Fruit fly (Drosophila melanogaster) whole organism, embryonic: Measurements from ENCODE around the gene CG33288.
A peak's percentile ranks its signal among the peaks of the same experiment; 100 is the strongest.

ENCODE experiments used
- Atf-2 ChIP-seq: fragments of 200-800 bp; sonication (Bioruptor generic); optimal IDR thresholded peaks from 2 replicates; lab custom pipeline; 2016; ENCODE audit warnings: missing biosample characterization, missing genetic modification characterization
- BEAF-32 ChIP-seq: fragments of 200-800 bp; sonication (Bioruptor generic); optimal IDR thresholded peaks from 3 replicates; lab custom pipeline; 2017; ENCODE audit warnings: missing biosample characterization, missing genetic modification characterization, mild to moderate bottlenecking, moderate library complexity, missing genetic modification reagents
- CG10267 ChIP-seq: fragments of 200-800 bp; sonication (Bioruptor generic); optimal IDR thresholded peaks from 2 replicates; lab custom pipeline; 2018; ENCODE audit warnings: missing biosample characterization, mild to moderate bottlenecking, missing genetic modification characterization, moderate library complexity
- CG10366 ChIP-seq: fragments of 200-800 bp; sonication (Bioruptor generic); IDR thresholded peaks from 2 replicates; pipeline ENCODE4 v1.3.6; 2022; ENCODE audit warnings: missing biosample characterization, missing genetic modification characterization
- CG10654 ChIP-seq: fragments of 200-800 bp; sonication (Bioruptor generic); optimal IDR thresholded peaks from 2 replicates; lab custom pipeline; 2016; ENCODE audit warnings: missing biosample characterization, missing genetic modification characterization
- CG11723 ChIP-seq: fragments of 200-800 bp; sonication (Bioruptor generic); optimal IDR thresholded peaks from 2 replicates; lab custom pipeline; 2017; ENCODE audit warnings: missing biosample characterization, mild to moderate bottlenecking, missing genetic modification characterization
- CG12104 ChIP-seq: fragments of 200-800 bp; sonication (Bioruptor generic); optimal IDR thresholded peaks from 3 replicates; lab custom pipeline; 2016; ENCODE audit warnings: missing biosample characterization, missing genetic modification characterization
- CG13296 ChIP-seq: fragments of 200-800 bp; sonication (Bioruptor generic); optimal IDR thresholded peaks from 3 replicates; lab custom pipeline; 2018; ENCODE audit warnings: missing biosample characterization, mild to moderate bottlenecking, missing genetic modification characterization
- CG14667 ChIP-seq: fragments of 200-800 bp; sonication (Bioruptor generic); IDR thresholded peaks from 2 replicates; pipeline ENCODE4 v1.3.6; 2022; ENCODE audit warnings: missing biosample characterization, missing genetic modification characterization
- CG15514 ChIP-seq: fragments of 200-800 bp; sonication (Bioruptor generic); optimal IDR thresholded peaks from 3 replicates; lab custom pipeline; 2017; ENCODE audit warnings: missing biosample characterization, missing genetic modification characterization, mild to moderate bottlenecking, moderate library complexity, missing genetic modification reagents
- CG15601 ChIP-seq: fragments of 200-800 bp; sonication (Bioruptor generic); optimal IDR thresholded peaks from 3 replicates; lab custom pipeline; 2019; ENCODE audit warnings: missing biosample characterization, mild to moderate bottlenecking, missing genetic modification characterization, moderate library complexity
- CG1603 ChIP-seq: fragments of 200-800 bp; sonication (Bioruptor generic); optimal IDR thresholded peaks from 2 replicates; lab custom pipeline; 2019; ENCODE audit warnings: missing biosample characterization, mild to moderate bottlenecking, missing genetic modification characterization, moderate library complexity
- CG18476 ChIP-seq: fragments of 200-800 bp; sonication (Bioruptor generic); optimal IDR thresholded peaks from 2 replicates; lab custom pipeline; 2016; ENCODE audit warnings: missing biosample characterization, mild to moderate bottlenecking, missing genetic modification characterization
- CG3281 ChIP-seq: fragments of 200-800 bp; sonication (Bioruptor generic); optimal IDR thresholded peaks from 3 replicates; lab custom pipeline; 2017; ENCODE audit warnings: missing biosample characterization, mild to moderate bottlenecking, missing genetic modification characterization
- CG3407 ChIP-seq: fragments of 200-800 bp; sonication (Bioruptor generic); optimal IDR thresholded peaks from 2 replicates; lab custom pipeline; 2018; ENCODE audit warnings: missing biosample characterization, mild to moderate bottlenecking, missing genetic modification characterization
- CG3726 ChIP-seq: fragments of 200-800 bp; sonication (Bioruptor generic); IDR thresholded peaks from 3 replicates; pipeline ENCODE4, ENCODE4 v1.3.6; 2022; ENCODE audit warnings: missing biosample characterization, missing genetic modification characterization
- CG4820 ChIP-seq: fragments of 200-800 bp; sonication (Bioruptor generic); optimal IDR thresholded peaks from 3 replicates; lab custom pipeline; 2016; ENCODE audit warnings: missing biosample characterization, missing genetic modification characterization
- CG6175 ChIP-seq: fragments of 200-800 bp; sonication (Bioruptor generic); IDR thresholded peaks from 3 replicates; pipeline ENCODE4 v1.3.6; 2022; ENCODE audit warnings: missing biosample characterization, missing genetic modification characterization
- CG7963 ChIP-seq: fragments of 200-800 bp; sonication (Bioruptor generic); IDR thresholded peaks from 3 replicates; pipeline ENCODE4 v1.3.6; 2022; ENCODE audit warnings: missing biosample characterization, missing genetic modification characterization; ENCODE audit not compliant: partially characterized antibody
- CG7987 ChIP-seq: fragments of 200-800 bp; sonication (Bioruptor generic); optimal IDR thresholded peaks from 2 replicates; lab custom pipeline; 2018; ENCODE audit warnings: missing biosample characterization, mild to moderate bottlenecking, missing genetic modification characterization, moderate library complexity
- CG8089 ChIP-seq: fragments of 200-800 bp; sonication (Bioruptor generic); optimal IDR thresholded peaks from 3 replicates; lab custom pipeline; 2016; ENCODE audit warnings: missing biosample characterization, missing genetic modification characterization
- CG8388 ChIP-seq: fragments of 200-800 bp; sonication (Bioruptor generic); optimal IDR thresholded peaks from 2 replicates; lab custom pipeline; 2019; ENCODE audit warnings: missing biosample characterization, mild to moderate bottlenecking, missing genetic modification characterization, moderate library complexity
- CG9727 ChIP-seq: fragments of 200-800 bp; sonication (Bioruptor generic); optimal IDR thresholded peaks from 3 replicates; lab custom pipeline; 2017; ENCODE audit warnings: missing biosample characterization, mild to moderate bottlenecking, missing genetic modification characterization
- CG9797 ChIP-seq: fragments of 200-800 bp; sonication (Bioruptor generic); optimal IDR thresholded peaks from 3 replicates; lab custom pipeline; 2018; ENCODE audit warnings: missing biosample characterization, mild to moderate bottlenecking, missing genetic modification characterization
- CHES-1-like ChIP-seq: fragments of 200-800 bp; sonication (Bioruptor generic); optimal IDR thresholded peaks from 2 replicates; lab custom pipeline; 2016; ENCODE audit warnings: missing biosample characterization, missing genetic modification characterization
- Dip2 ChIP-seq: fragments of 200-800 bp; sonication (Bioruptor generic); IDR thresholded peaks from 2 replicates; pipeline ENCODE4 v1.3.6; 2022; ENCODE audit warnings: missing biosample characterization, missing genetic modification characterization
- H15 ChIP-seq: fragments of 200-800 bp; sonication (Bioruptor generic); IDR thresholded peaks from 3 replicates; pipeline ENCODE4 v1.3.6; 2022; ENCODE audit warnings: missing biosample characterization, missing genetic modification characterization
- HHEX ChIP-seq: fragments of 200-800 bp; sonication (Bioruptor generic); optimal IDR thresholded peaks from 3 replicates; lab custom pipeline; 2017; ENCODE audit warnings: missing biosample characterization, mild to moderate bottlenecking, missing genetic modification characterization, missing genetic modification reagents
- Myb ChIP-seq: fragments of 200-800 bp; sonication (Bioruptor generic); optimal IDR thresholded peaks from 2 replicates; lab custom pipeline; 2016; ENCODE audit warnings: missing biosample characterization, missing genetic modification characterization
- NC2β ChIP-seq: fragments of 200-800 bp; sonication (Bioruptor generic); optimal IDR thresholded peaks from 2 replicates; lab custom pipeline; 2016; ENCODE audit warnings: missing biosample characterization, missing genetic modification characterization
- Pdp1 ChIP-seq, 2 experiments: fragments of 200-800 bp; sonication (Bioruptor generic); optimal IDR thresholded peaks; 3 replicates each; lab custom pipeline; 2016; ENCODE audit warnings: missing biosample characterization in 2 of 2, missing genetic modification characterization in 2 of 2, mild to moderate bottlenecking in 1 of 2, moderate library complexity in 1 of 2
- Sin3A ChIP-seq: fragments of >200 bp; optimal IDR thresholded peaks from 2 replicates; lab custom pipeline; 2018
- Sry-δ ChIP-seq: fragments of 200-800 bp; sonication (Bioruptor generic); optimal IDR thresholded peaks from 2 replicates; lab custom pipeline; 2016; ENCODE audit warnings: missing biosample characterization, missing genetic modification characterization
- Trl ChIP-seq, 3 experiments: fragments of >200 bp in 2 of 3; fragments of 200-800 bp in 1 of 3; sonication (Bioruptor generic) in 1 of 3; optimal IDR thresholded peaks; 2 replicates in 1 of 3; 3 replicates in 2 of 3; lab custom pipeline; 2016 to 2017; ENCODE audit warnings: missing biosample characterization in 1 of 3, missing genetic modification characterization in 1 of 3
- Xrp1 ChIP-seq: fragments of 200-800 bp; sonication (Bioruptor generic); IDR thresholded peaks from 2 replicates; pipeline ENCODE4 v1.3.6; 2022; ENCODE audit warnings: missing biosample characterization, missing genetic modification characterization
- cas ChIP-seq: fragments of 200-800 bp; sonication (Bioruptor generic); IDR thresholded peaks from 2 replicates; pipeline ENCODE4 v1.3.6; 2022; ENCODE audit warnings: missing biosample characterization, missing genetic modification characterization
- chn ChIP-seq: fragments of 200-800 bp; sonication (Bioruptor generic); optimal IDR thresholded peaks from 2 replicates; lab custom pipeline; 2016; ENCODE audit warnings: missing biosample characterization, missing genetic modification characterization
- ftz-f1 ChIP-seq: fragments of 200-800 bp; sonication (Bioruptor generic); optimal IDR thresholded peaks from 2 replicates; lab custom pipeline; 2016; ENCODE audit warnings: missing biosample characterization, missing genetic modification characterization
- fu2 ChIP-seq: fragments of 200-800 bp; sonication (Bioruptor generic); optimal IDR thresholded peaks from 2 replicates; lab custom pipeline; 2016; ENCODE audit warnings: missing biosample characterization, missing genetic modification characterization
- kay ChIP-seq: fragments of 200-800 bp; sonication (Bioruptor generic); optimal IDR thresholded peaks from 2 replicates; lab custom pipeline; 2016; ENCODE audit warnings: missing biosample characterization, missing genetic modification characterization
- kni ChIP-seq: fragments of 200-800 bp; sonication (Bioruptor generic); optimal IDR thresholded peaks from 3 replicates; lab custom pipeline; 2017; ENCODE audit warnings: mild to moderate bottlenecking, missing biosample characterization, missing genetic modification reagents, missing genetic modification characterization
- maf-S ChIP-seq: fragments of 200-800 bp; sonication (Bioruptor generic); optimal IDR thresholded peaks from 2 replicates; lab custom pipeline; 2016; ENCODE audit warnings: missing biosample characterization, missing genetic modification characterization
- nom ChIP-seq: fragments of 200-800 bp; sonication (Bioruptor generic); optimal IDR thresholded peaks from 2 replicates; lab custom pipeline; 2017; ENCODE audit warnings: missing biosample characterization, missing genetic modification characterization, mild to moderate bottlenecking, moderate library complexity, missing genetic modification reagents
- oc ChIP-seq: fragments of 200-800 bp; sonication (Bioruptor generic); optimal IDR thresholded peaks from 2 replicates; lab custom pipeline; 2018; ENCODE audit warnings: missing biosample characterization, mild to moderate bottlenecking, missing genetic modification characterization, moderate library complexity
- odd ChIP-seq: fragments of 200-800 bp; sonication (Bioruptor generic); optimal IDR thresholded peaks from 2 replicates; lab custom pipeline; 2017; ENCODE audit warnings: missing biosample characterization, mild to moderate bottlenecking, missing genetic modification characterization
- pan ChIP-seq, 4 experiments: fragments of >200 bp in 3 of 4; fragments of 200-800 bp in 1 of 4; sonication (Bioruptor generic) in 1 of 4; optimal IDR thresholded peaks in 3 of 4; IDR thresholded peaks in 1 of 4; 2 replicates each; pipeline versions ENCODE4 v1.3.6 to Lab custom; 2017 to 2022; ENCODE audit warnings: missing biosample characterization in 2 of 4, missing genetic modification characterization in 2 of 4, mixed read lengths in 1 of 4
- salm ChIP-seq: fragments of 200-800 bp; sonication (Bioruptor generic); optimal IDR thresholded peaks from 2 replicates; lab custom pipeline; 2018; ENCODE audit warnings: missing biosample characterization, mild to moderate bottlenecking, missing genetic modification characterization
- sens-2 ChIP-seq: fragments of 200-800 bp; sonication (Bioruptor generic); IDR thresholded peaks from 2 replicates; pipeline ENCODE4 v1.3.6; 2022; ENCODE audit warnings: missing biosample characterization, missing genetic modification characterization
- shn ChIP-seq: fragments of 200-800 bp; sonication (Bioruptor generic); optimal IDR thresholded peaks from 3 replicates; lab custom pipeline; 2016; ENCODE audit warnings: missing biosample characterization, missing genetic modification characterization
- trem ChIP-seq: fragments of 200-800 bp; optimal IDR thresholded peaks from 3 replicates; lab custom pipeline; 2019; ENCODE audit warnings: missing biosample characterization, mild to moderate bottlenecking, missing genetic modification characterization, moderate library complexity
- twi ChIP-seq: fragments of 200-800 bp; optimal IDR thresholded peaks from 2 replicates; lab custom pipeline; 2019; ENCODE audit warnings: missing biosample characterization, mild to moderate bottlenecking, missing genetic modification characterization, moderate library complexity

Gene CG33288

DNA sequence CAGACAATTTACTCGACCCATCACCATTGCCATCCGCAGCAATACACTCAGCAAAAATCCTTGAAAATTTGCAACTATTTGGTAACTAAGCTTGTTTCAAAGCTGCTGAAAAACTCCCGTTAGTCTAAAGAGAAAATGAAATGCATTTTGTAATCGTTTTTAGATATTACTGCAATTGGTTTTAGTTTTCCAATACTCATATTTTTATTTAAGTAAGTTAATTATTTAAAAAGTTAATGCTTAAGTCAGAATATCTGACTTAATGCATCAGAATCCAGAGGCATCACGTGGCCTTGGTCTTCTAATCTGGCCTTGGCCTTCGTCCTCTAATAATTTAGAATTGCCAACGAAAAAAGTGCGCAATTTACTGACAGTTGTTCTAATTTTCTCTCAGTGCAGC, 35.3 kb downstream of the CG33288 start (continued):
- TF ChIP-seq CG15514 (GFP tag; lab: Kevin White, UChicago) (no peak), CG7963 (GFP tag; lab: Robert Waterston, UW) (no peak), chn (no peak), CG11723 (GFP tag; lab: Kevin White, UChicago) (peak; percentile 7), CG10267 (tag; lab: Kevin White, UChicago) (peak; percentile 16), HHEX (no peak), Atf-2 (GFP tag; lab: Kevin White, UChicago) (no peak), ftz-f1 (GFP tag; lab: Kevin White, UChicago) (no peak), CG10654 (GFP tag; lab: Kevin White, UChicago) (no peak), salm (tag; lab: Kevin White, UChicago) (no peak), CG13296 (GFP tag; lab: Kevin White, UChicago) (no peak), Sin3A (lab: Kevin White, UChicago) (no peak), CG6175 (no peak), Sry-δ (GFP tag; lab: Kevin White, UChicago) (no peak), CHES-1-like (GFP tag; lab: Kevin White, UChicago) (no peak), CG3407 (GFP tag; lab: Kevin White, UChicago) (no peak), nom (GFP tag; lab: Kevin White, UChicago) (no peak), Pdp1 (GFP tag; optimal IDR thresholded peaks at IDR 0.05; lab: Kevin White, UChicago) (no peak), CG15601 (tag; lab: Kevin White, UChicago) (peak; percentile 16), Myb (GFP tag; lab: Kevin White, UChicago) (no peak), kay (GFP tag; lab: Kevin White, UChicago) (no peak), CG10366 (GFP tag; lab: Robert Waterston, UW) (no peak), CG3726 (GFP tag; lab: Robert Waterston, UW) (no peak), oc (tag; lab: Kevin White, UChicago) (no peak), NC2β (GFP tag; lab: Kevin White, UChicago) (no peak), trem (peak; percentile 10), CG4820 (GFP tag; lab: Kevin White, UChicago) (no peak), pan (optimal IDR thresholded peaks at IDR 0.05; lab: Kevin White, UChicago) (no peak), pan (GFP tag; optimal IDR thresholded peaks at IDR 0.05 in 1 of 2, IDR thresholded peaks at IDR 0.05 in 1 of 2) (no peak), Trl (optimal IDR thresholded peaks at IDR 0.05; lab: Kevin White, UChicago) (no peak), Trl (GFP tag; optimal IDR thresholded peaks at IDR 0.05; lab: Kevin White, UChicago) (no peak), H15 (no peak), CG1603 (tag; lab: Kevin White, UChicago) (no peak), sens-2 (GFP tag; lab: Robert Waterston, UW) (no peak), maf-S (GFP tag; lab: Kevin White, UChicago) (no peak), fu2 (GFP tag; lab: Kevin White, UChicago) (no peak), CG7987 (GFP tag; lab: Kevin White, UChicago) (no peak), cas (GFP tag; lab: Robert Waterston, UW) (no peak), Dip2 (GFP tag; lab: Robert Waterston, UW) (no peak), twi (tag; lab: Kevin White, UChicago) (no peak), CG12104 (GFP tag; lab: Kevin White, UChicago) (no peak), CG3281 (no peak), CG18476 (no peak), shn (no peak), CG9797 (no peak), CG14667 (GFP tag; lab: Robert Waterston, UW) (no peak), BEAF-32 (GFP tag; lab: Kevin White, UChicago) (no peak), CG8089 (GFP tag; lab: Kevin White, UChicago) (no peak), CG9727 (GFP tag; lab: Kevin White, UChicago) (peak; percentile 71), CG8388 (peak; percentile 23), kni (GFP tag; lab: Kevin White, UChicago) (no peak), odd (GFP tag; lab: Kevin White, UChicago) (no peak), Xrp1 (GFP tag; lab: Robert Waterston, UW) (no peak)
